Fruit fly (Drosophila melanogaster): ENCODE measurements around the gene Ref1.

- TF ChIP-seq CG8478 (optimal IDR thresholded peaks at IDR 0.05), result no peak
- no peak for TF ChIP-seq CTCF (optimal IDR thresholded peaks at IDR 0.05)
Measured at dm6 chr3R:7061875-7062274, 18.3 kb downstream of the Ref1 start, which contains the start of gene Mst84B.

Measured in S2 (cell line).